Fruit fly (Drosophila melanogaster): ENCODE results near the gene CG34126.

- TF ChIP-seq tj (GFP tag; optimal IDR thresholded peaks at IDR 0.05) (no peak), ovo (GFP tag; optimal IDR thresholded peaks at IDR 0.05) (no peak), kay (GFP tag; ENCODE audit: borderline replicate concordance) (no peak), bab1 (GFP tag; optimal IDR thresholded peaks at IDR 0.05) (peak; percentile 85), toe (GFP tag; optimal IDR thresholded peaks at IDR 0.05) (peak; percentile 90)
These were observed 18.1 kb downstream of the CG34126 start for dm6 chr2L:4999389-5000032.

Measured in whole organism, adult.